Worm (Caenorhabditis elegans) whole organism, L1 larva: ENCODE data around the gene srlf-15.

ENCODE experiments used
- aha-1 ChIP-seq: fragments of 150-350 bp; optimal IDR thresholded peaks from 2 replicates; lab custom pipeline; 2014; ENCODE audit warnings: missing biosample characterization, missing genetic modification characterization
- aly-2 ChIP-seq: fragments of 150-350 bp; optimal IDR thresholded peaks from 2 replicates; lab custom pipeline; 2014; ENCODE audit warnings: missing biosample characterization, missing genetic modification characterization
- elt-3 ChIP-seq, 6 experiments: fragments of 150-350 bp in 1 of 6; sonication (generic microtip); optimal IDR thresholded peaks; 2 replicates each; lab custom pipeline; 2017 to 2018; ENCODE audit warnings: missing biosample characterization in 6 of 6, missing genetic modification characterization in 6 of 6, inconsistent platforms in 1 of 6
- lin-39 ChIP-seq: fragments of 150-350 bp; optimal IDR thresholded peaks from 2 replicates; lab custom pipeline; 2014; ENCODE audit warnings: missing biosample characterization, missing genetic modification reagents, missing genetic modification characterization
- nhr-76 ChIP-seq: sonication (generic microtip); optimal IDR thresholded peaks from 2 replicates; lab custom pipeline; 2017; ENCODE audit warnings: missing biosample characterization, missing genetic modification characterization
- nhr-85 ChIP-seq: sonication (generic microtip); peaks from one replicate; lab custom pipeline; 2016; ENCODE audit warnings: missing genetic modification characterization, inconsistent platforms, missing compliant biosample characterization

DNA sequence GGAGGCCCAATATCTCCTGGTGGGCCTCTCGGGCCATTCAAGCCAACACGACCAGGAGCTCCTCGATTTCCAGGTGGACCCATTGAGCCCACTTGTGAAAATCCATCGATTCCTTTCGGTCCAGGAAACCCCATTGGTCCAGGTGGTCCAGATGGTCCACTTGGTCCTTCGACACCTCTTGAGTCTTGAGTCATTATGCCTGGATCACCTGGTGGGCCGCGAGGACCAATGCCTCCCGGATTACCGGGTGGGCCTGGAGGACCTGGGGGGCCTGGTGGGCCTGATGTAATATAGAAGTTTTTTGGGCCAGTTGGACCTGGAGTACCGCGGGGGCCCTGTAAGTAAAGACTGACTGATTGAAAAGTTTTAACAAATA is 8.3 kb downstream of the srlf-15 start:
- TF ChIP-seq nhr-76 (tag; lab: Kevin White, UChicago): no peak
- TF ChIP-seq elt-3 (tag; optimal IDR thresholded peaks at IDR 0.05; lab: Kevin White, UChicago): no peak
- TF ChIP-seq aly-2 (tag; lab: Kevin White, UChicago): no peak
- no peak for TF ChIP-seq nhr-85
- TF ChIP-seq aha-1: no peak
- TF ChIP-seq lin-39 (tag; lab: Kevin White, UChicago): no peak
